Worm (Caenorhabditis elegans) whole organism, early embryonic: ENCODE results near the gene lido-18.

Experiments
- ama-1 ChIP-seq: fragments of 150-350 bp; optimal IDR thresholded peaks from 2 replicates; lab custom pipeline; 2014
- hnd-1 ChIP-seq: sonication (generic microtip); optimal IDR thresholded peaks from 2 replicates; lab custom pipeline; 2016; ENCODE audit warnings: missing genetic modification characterization, missing compliant biosample characterization
- pes-1 ChIP-seq: fragments of 200-800 bp; sonication (Bioruptor generic); IDR thresholded peaks from 2 replicates; pipeline ENCODE4 v1.3.6; 2022; ENCODE audit warnings: missing genetic modification reagents, missing genetic modification characterization, missing compliant biosample characterization
- scrt-1 ChIP-seq: fragments of 200-800 bp; sonication (Bioruptor generic); IDR thresholded peaks from 2 replicates; pipeline ENCODE4 v1.3.6; 2022; ENCODE audit warnings: missing genetic modification characterization, missing compliant biosample characterization
- sea-1 ChIP-seq: fragments of 200-800 bp; sonication (Bioruptor generic); conservative IDR thresholded peaks from 2 replicates; pipeline ENCODE4 v1.3.6; 2022; ENCODE audit warnings: missing genetic modification characterization, missing compliant biosample characterization
- tbx-37 ChIP-seq: fragments of 200-800 bp; sonication (Bioruptor generic); conservative IDR thresholded peaks from 2 replicates; pipeline ENCODE4 v1.3.6; 2022; ENCODE audit warnings: missing genetic modification reagents, missing genetic modification characterization, missing compliant biosample characterization

DNA sequence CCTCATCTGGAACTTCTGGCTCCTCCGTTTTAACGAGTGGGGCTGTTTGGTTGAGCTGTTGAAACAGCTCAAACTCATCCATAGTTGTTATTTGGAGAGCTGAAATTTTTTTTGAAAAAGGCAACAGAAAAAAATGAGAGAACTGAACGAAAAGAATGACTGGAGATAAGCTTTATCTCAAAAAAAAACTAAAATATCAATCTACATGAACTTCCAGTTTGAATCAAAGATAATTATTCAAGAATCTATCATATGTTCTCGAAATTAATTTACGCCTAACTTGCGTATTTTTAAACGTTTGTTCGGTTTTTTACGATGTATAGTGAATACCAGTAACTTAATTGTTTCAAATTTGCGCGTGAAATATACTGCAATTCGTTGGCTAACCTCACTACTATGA is 47.3 kb downstream of the lido-18 start, which contains the start of gene lin-13:
- no peak for TF ChIP-seq pes-1
- no peak for TF ChIP-seq tbx-37 (GFP tag; lab: Robert Waterston, UW)
- TF ChIP-seq hnd-1 (tag; lab: Kevin White, UChicago), result no peak
- no peak for TF ChIP-seq scrt-1 (GFP tag; lab: Robert Waterston, UW)
- no peak for TF ChIP-seq ama-1 (lab: Kevin White, UChicago)
- TF ChIP-seq sea-1, result no peak
